In the genomic region with DNA sequence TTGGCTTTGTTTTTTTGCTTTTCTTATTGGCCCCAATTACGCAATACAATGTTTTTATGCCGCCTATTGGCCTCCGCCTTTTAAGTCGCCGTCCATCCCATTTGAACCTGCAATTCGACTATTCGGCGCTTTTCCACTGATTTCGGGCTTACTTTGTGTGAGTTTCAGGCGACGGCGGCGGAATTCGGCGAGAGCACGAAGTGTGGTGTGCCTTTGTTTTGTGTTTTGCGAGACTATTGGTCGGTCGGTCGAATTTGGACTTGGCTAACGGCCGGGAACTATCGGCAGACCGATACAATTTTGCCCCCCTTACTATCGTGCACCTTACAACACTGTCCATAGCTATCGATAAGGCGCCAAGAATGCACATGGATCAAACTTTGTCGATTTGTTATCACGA, we compare ENCODE assay signal across 2 fruit fly cellular contexts.
TF ChIP-seq lines count a peak whose summit lies in the region.

TSS of gene P5CDh1 (minus strand) at position 278 of the 400 bp plus-strand sequence.

TF ChIP-seq in whole organism, embryonic, 481 proteins besides CTCF, POLR2A, EP300 and RAD21 (continued from another document and continues in another):
- TF ChIP-seq Fer3 (tag; optimal IDR thresholded peaks at IDR 0.05; lab: Kevin White, UChicago) (peak; percentile 33), CG16863 (GFP tag; optimal IDR thresholded peaks at IDR 0.05; lab: Kevin White, UChicago) (no peak), bcd (GFP tag; optimal IDR thresholded peaks at IDR 0.05; lab: Kevin White, UChicago) (peak; percentile 1), exex (tag; optimal IDR thresholded peaks at IDR 0.05; lab: Kevin White, UChicago) (no peak), h (optimal IDR thresholded peaks at IDR 0.05; lab: Kevin White, UChicago) (no peak), CG6791 (GFP tag; IDR thresholded peaks at IDR 0.05; lab: Robert Waterston, UW; ENCODE audit: partially characterized antibody) (peak; percentile 83), chif (GFP tag; optimal IDR thresholded peaks at IDR 0.05; lab: Kevin White, UChicago) (no peak), lola (GFP tag; optimal IDR thresholded peaks at IDR 0.05; lab: Kevin White, UChicago) (no peak), CG11085 (GFP tag; IDR thresholded peaks at IDR 0.05; lab: Robert Waterston, UW) (0 out of 2 replicates have a peak, but pooled peaks have one; percentile 18), Dfd (GFP tag; optimal IDR thresholded peaks at IDR 0.05; lab: Kevin White, UChicago) (no peak), luna (GFP tag; optimal IDR thresholded peaks at IDR 0.05; lab: Kevin White, UChicago) (peak; percentile 18), pnt (GFP tag; optimal IDR thresholded peaks at IDR 0.05; lab: Kevin White, UChicago) (no peak), CG12744 (GFP tag; optimal IDR thresholded peaks at IDR 0.05; lab: Kevin White, UChicago) (no peak), zfh2 (GFP tag; optimal IDR thresholded peaks at IDR 0.05; lab: Kevin White, UChicago) (peak; percentile 49), maf-S (GFP tag; optimal IDR thresholded peaks at IDR 0.05; lab: Kevin White, UChicago) (peak; percentile 2), CG16815 (GFP tag; optimal IDR thresholded peaks at IDR 0.05; lab: Kevin White, UChicago) (no peak), CG10565 (GFP tag; optimal IDR thresholded peaks at IDR 0.05; lab: Kevin White, UChicago) (no peak), CG3407 (GFP tag; optimal IDR thresholded peaks at IDR 0.05; lab: Kevin White, UChicago) (no peak), CG9609 (GFP tag; optimal IDR thresholded peaks at IDR 0.05; lab: Kevin White, UChicago) (peak; percentile 45), pan (optimal IDR thresholded peaks at IDR 0.05; lab: Kevin White, UChicago) (no peak), pan (GFP tag; optimal IDR thresholded peaks at IDR 0.05 in 1 of 2, IDR thresholded peaks at IDR 0.05 in 1 of 2) (no peak), CG1832 (GFP tag; optimal IDR thresholded peaks at IDR 0.05; lab: Kevin White, UChicago) (no peak), CG15479 (GFP tag; optimal IDR thresholded peaks at IDR 0.05; lab: Kevin White, UChicago) (no peak), bab2 (GFP tag; optimal IDR thresholded peaks at IDR 0.05; lab: Kevin White, UChicago) (no peak), Drgx (GFP tag; IDR thresholded peaks at IDR 0.05; lab: Robert Waterston, UW) (no peak; the same call in 1 of the 2 replicates), CG14860 (GFP tag; IDR thresholded peaks at IDR 0.05; lab: Robert Waterston, UW; ENCODE audit: partially characterized antibody) (peak; percentile 81), fu2 (GFP tag; optimal IDR thresholded peaks at IDR 0.05; lab: Kevin White, UChicago) (no peak), CG6813 (GFP tag; optimal IDR thresholded peaks at IDR 0.05; lab: Kevin White, UChicago) (no peak), CG1647 (GFP tag; optimal IDR thresholded peaks at IDR 0.05; lab: Kevin White, UChicago) (no peak), pros (GFP tag; optimal IDR thresholded peaks at IDR 0.05; lab: Kevin White, UChicago) (no peak), danr (GFP tag; IDR thresholded peaks at IDR 0.05; lab: Robert Waterston, UW) (no peak), lab (GFP tag; optimal IDR thresholded peaks at IDR 0.05; lab: Kevin White, UChicago) (peak; percentile 62), CG15601 (tag; optimal IDR thresholded peaks at IDR 0.05; lab: Kevin White, UChicago) (no peak), HLH54F (GFP tag; optimal IDR thresholded peaks at IDR 0.05; lab: Kevin White, UChicago) (peak; percentile 31), CG6689 (GFP tag; IDR thresholded peaks at IDR 0.05; lab: Robert Waterston, UW) (no peak), CG15696 (tag; optimal IDR thresholded peaks at IDR 0.05; lab: Kevin White, UChicago) (no peak), CG9932 (GFP tag; IDR thresholded peaks at IDR 0.05; lab: Robert Waterston, UW) (peak; percentile 76), stc (GFP tag; IDR thresholded peaks at IDR 0.05; lab: Robert Waterston, UW) (0 out of 2 replicates have a peak, but pooled peaks have one; percentile 25), HLHmδ (GFP tag; optimal IDR thresholded peaks at IDR 0.05; lab: Kevin White, UChicago) (no peak), usp (GFP tag; optimal IDR thresholded peaks at IDR 0.05; lab: Kevin White, UChicago) (no peak), CG4404 (GFP tag; IDR thresholded peaks at IDR 0.05; lab: Robert Waterston, UW) (no peak), Sox100B (GFP tag; optimal IDR thresholded peaks at IDR 0.05; lab: Kevin White, UChicago) (no peak), CG15073 (GFP tag; optimal IDR thresholded peaks at IDR 0.05; lab: Kevin White, UChicago) (no peak), CG16779 (GFP tag; IDR thresholded peaks at IDR 0.05; lab: Robert Waterston, UW) (no peak), CG7357 (GFP tag; IDR thresholded peaks at IDR 0.05; lab: Robert Waterston, UW) (no peak), CG7963 (GFP tag; IDR thresholded peaks at IDR 0.05; lab: Robert Waterston, UW; ENCODE audit: partially characterized antibody) (peak; percentile 82), MTF-1 (GFP tag; optimal IDR thresholded peaks at IDR 0.05; lab: Kevin White, UChicago; ENCODE audit: borderline replicate concordance) (peak; percentile 1), Ada2b (GFP tag; IDR thresholded peaks at IDR 0.05; lab: Robert Waterston, UW) (no peak), Mrtf (GFP tag; IDR thresholded peaks at IDR 0.05; lab: Robert Waterston, UW) (no peak), Spps (tag; optimal IDR thresholded peaks at IDR 0.05; lab: Kevin White, UChicago) (no peak), pita (GFP tag; optimal IDR thresholded peaks at IDR 0.05; lab: Kevin White, UChicago) (no peak), CG17612 (GFP tag; IDR thresholded peaks at IDR 0.05; lab: Robert Waterston, UW) (no peak), CG11695 (GFP tag; IDR thresholded peaks at IDR 0.05; lab: Robert Waterston, UW) (peak; percentile 33; the same call in 1 of the 3 replicates), CG3726 (GFP tag; IDR thresholded peaks at IDR 0.05; lab: Robert Waterston, UW) (no peak), Bdp1 (GFP tag; optimal IDR thresholded peaks at IDR 0.05; lab: Kevin White, UChicago) (peak; percentile 15), sd (tag; optimal IDR thresholded peaks at IDR 0.05; lab: Kevin White, UChicago) (peak; percentile 99), wek (GFP tag; optimal IDR thresholded peaks at IDR 0.05; lab: Kevin White, UChicago) (peak; percentile 18), Poxn (GFP tag; IDR thresholded peaks at IDR 0.05; lab: Robert Waterston, UW) (no peak), Mad (GFP tag; optimal IDR thresholded peaks at IDR 0.05; lab: Kevin White, UChicago) (peak; percentile 8), HmgD (GFP tag; optimal IDR thresholded peaks at IDR 0.05; lab: Kevin White, UChicago) (peak; percentile 10), ssp (GFP tag; IDR thresholded peaks at IDR 0.05; lab: Robert Waterston, UW) (no peak), Oli (tag; optimal IDR thresholded peaks at IDR 0.05; lab: Kevin White, UChicago) (no peak), Dll (GFP tag; IDR thresholded peaks at IDR 0.05; lab: Robert Waterston, UW; ENCODE audit: partially characterized antibody) (peak; percentile 87; the same call in 3 of the 4 replicates), CG13287 (GFP tag; IDR thresholded peaks at IDR 0.05; lab: Robert Waterston, UW; ENCODE audit: partially characterized antibody) (peak; percentile 95)

TF ChIP-seq in whole organism, prepupa, 60 proteins besides CTCF, POLR2A, EP300 and RAD21 (continued from another document):
- TF ChIP-seq CG6792 (GFP tag; optimal IDR thresholded peaks at IDR 0.05; lab: Kevin White, UChicago) (no peak), dsx (GFP tag; optimal IDR thresholded peaks at IDR 0.05; lab: Kevin White, UChicago; ENCODE audit: poor library complexity, severe bottlenecking) (peak; percentile 74), Sox14 (GFP tag; optimal IDR thresholded peaks at IDR 0.05; lab: Kevin White, UChicago) (peak; percentile 45), eg (GFP tag; IDR thresholded peaks at IDR 0.05; lab: Robert Waterston, UW) (peak; percentile 66; the same call in 2 of the 3 replicates)
